Worm (Caenorhabditis elegans) whole organism, L4 larva: ENCODE data around the gene lhpp-1.
A peak's percentile ranks its signal among the peaks of the same experiment; 100 is the strongest.

Experiments
- D1046.2 ChIP-seq: fragments of 200-800 bp; sonication (Bioruptor generic); IDR thresholded peaks from 2 replicates; pipeline ENCODE4 v1.3.6; 2022; ENCODE audit warnings: missing genetic modification characterization, missing compliant biosample characterization
- T26A8.4 ChIP-seq: fragments of 200-800 bp; sonication (Bioruptor generic); IDR thresholded peaks from 2 replicates; pipeline ENCODE4 v1.3.6; 2022; ENCODE audit warnings: missing genetic modification characterization, missing compliant biosample characterization
- Y48G9A.11 ChIP-seq: fragments of 200-800 bp; sonication (Bioruptor generic); IDR thresholded peaks from 2 replicates; pipeline ENCODE4 v1.3.6; 2022; ENCODE audit warnings: missing genetic modification reagents, missing genetic modification characterization, missing compliant biosample characterization
- Y75B8A.6 ChIP-seq: fragments of 200-800 bp; sonication (Bioruptor generic); IDR thresholded peaks from 2 replicates; pipeline ENCODE4 v1.3.6; 2022; ENCODE audit warnings: missing genetic modification reagents, missing genetic modification characterization, missing compliant biosample characterization
- ZK337.2 ChIP-seq: fragments of 200-800 bp; sonication (Bioruptor generic); IDR thresholded peaks from 2 replicates; pipeline ENCODE4 v1.3.6; 2022; ENCODE audit warnings: missing genetic modification reagents, missing genetic modification characterization, missing compliant biosample characterization
- aha-1 ChIP-seq: fragments of 150-350 bp; peaks from one replicate; lab custom pipeline; 2014; ENCODE audit warnings: missing biosample characterization, missing genetic modification characterization
- ama-1 ChIP-seq: fragments of 150-350 bp; optimal IDR thresholded peaks from 2 replicates; lab custom pipeline; 2014; ENCODE audit warnings: inconsistent platforms, mixed read lengths
- arid-1 ChIP-seq: fragments of 200-800 bp; sonication (Bioruptor generic); conservative IDR thresholded peaks from 2 replicates; pipeline ENCODE4 v1.3.6; 2022; ENCODE audit warnings: missing genetic modification reagents, missing genetic modification characterization, missing compliant biosample characterization
- attf-4 ChIP-seq: sonication (generic microtip); optimal IDR thresholded peaks from 3 replicates; lab custom pipeline; 2017; ENCODE audit warnings: missing biosample characterization, missing genetic modification characterization
- daf-12 ChIP-seq: fragments of 150-350 bp; optimal IDR thresholded peaks from 2 replicates; lab custom pipeline; 2014; ENCODE audit warnings: missing biosample characterization, missing genetic modification reagents, missing genetic modification characterization
- daf-16 ChIP-seq, 3 experiments: sonication (generic microtip); optimal IDR thresholded peaks; 2 replicates each; lab custom pipeline; 2016 to 2017; ENCODE audit warnings: missing genetic modification characterization in 3 of 3, missing genetic modification reagents in 3 of 3, mild to moderate bottlenecking in 2 of 3, missing compliant biosample characterization in 2 of 3, missing biosample characterization in 1 of 3, moderate library complexity in 1 of 3
- daf-19 ChIP-seq: fragments of 200-800 bp; sonication (Bioruptor generic); conservative IDR thresholded peaks from 2 replicates; pipeline ENCODE4 v1.3.6; 2022; ENCODE audit warnings: missing genetic modification characterization, missing compliant biosample characterization
- dmd-8 ChIP-seq: fragments of 200-800 bp; sonication (Bioruptor generic); IDR thresholded peaks from 2 replicates; pipeline ENCODE4 v1.3.6; 2022; ENCODE audit warnings: missing genetic modification characterization, missing compliant biosample characterization
- dmd-9 ChIP-seq: fragments of 200-800 bp; sonication (Bioruptor generic); IDR thresholded peaks from 2 replicates; pipeline ENCODE4 v1.3.6; 2022; ENCODE audit warnings: missing genetic modification reagents, missing genetic modification characterization, missing compliant biosample characterization
- dve-1 ChIP-seq: sonication (generic microtip); optimal IDR thresholded peaks from 2 replicates; lab custom pipeline; 2017; ENCODE audit warnings: antibody characterized with exemption, mild to moderate bottlenecking, missing genetic modification characterization, missing compliant biosample characterization; ENCODE audit not compliant: insufficient read depth
- egl-27 ChIP-seq: sonication (generic microtip); optimal IDR thresholded peaks from 3 replicates; lab custom pipeline; 2017; ENCODE audit warnings: missing biosample characterization, missing genetic modification reagents, missing genetic modification characterization
- egl-43 ChIP-seq: fragments of 200-800 bp; sonication (Bioruptor generic); IDR thresholded peaks from 2 replicates; pipeline ENCODE4 v1.3.6; 2022; ENCODE audit warnings: missing genetic modification reagents, missing genetic modification characterization, missing compliant biosample characterization
- gei-8 ChIP-seq: fragments of 200-800 bp; sonication (Bioruptor generic); optimal IDR thresholded peaks from 2 replicates; lab custom pipeline; 2018; ENCODE audit warnings: mild to moderate bottlenecking, missing genetic modification characterization, missing compliant biosample characterization
- hlh-11 ChIP-seq: fragments of 200-800 bp; sonication (Bioruptor generic); optimal IDR thresholded peaks from 2 replicates; lab custom pipeline; 2018; ENCODE audit warnings: mild to moderate bottlenecking, missing genetic modification characterization, missing compliant biosample characterization
- hlh-30 ChIP-seq: sonication (generic microtip); optimal IDR thresholded peaks from 2 replicates; lab custom pipeline; 2017; ENCODE audit warnings: antibody characterized with exemption, mild to moderate bottlenecking, missing genetic modification characterization, missing compliant biosample characterization; ENCODE audit not compliant: insufficient read depth
- lin-1 ChIP-seq: fragments of 200-800 bp; sonication (Bioruptor generic); IDR thresholded peaks from 2 replicates; pipeline ENCODE4 v1.3.6; 2022; ENCODE audit warnings: missing genetic modification reagents, missing genetic modification characterization, missing compliant biosample characterization
- lin-13 ChIP-seq: fragments of 150-350 bp; optimal IDR thresholded peaks from 2 replicates; lab custom pipeline; 2014; ENCODE audit warnings: missing biosample characterization, missing genetic modification reagents, missing genetic modification characterization
- lin-38 ChIP-seq: fragments of 200-800 bp; sonication (Bioruptor generic); IDR thresholded peaks from 2 replicates; pipeline ENCODE4 v1.3.6; 2022; ENCODE audit warnings: missing genetic modification reagents, missing genetic modification characterization, missing compliant biosample characterization
- lsy-2 ChIP-seq, 2 experiments: fragments of 150-350 bp in 1 of 2; sonication (generic microtip) in 1 of 2; optimal IDR thresholded peaks; 2 replicates each; lab custom pipeline; 2014 to 2017; ENCODE audit warnings: missing biosample characterization in 2 of 2, missing genetic modification characterization in 2 of 2
- mes-2 ChIP-seq: sonication (generic microtip); optimal IDR thresholded peaks from 2 replicates; lab custom pipeline; 2016; ENCODE audit warnings: missing genotype, mild to moderate bottlenecking, missing genetic modification characterization, missing compliant biosample characterization; ENCODE audit not compliant: poor library complexity, severe bottlenecking
- nhr-111 ChIP-seq: fragments of 200-800 bp; sonication (Bioruptor generic); optimal IDR thresholded peaks from 2 replicates; lab custom pipeline; 2018; ENCODE audit warnings: mild to moderate bottlenecking, missing genetic modification characterization, missing compliant biosample characterization
- nhr-41 ChIP-seq: fragments of 200-800 bp; sonication (Bioruptor generic); IDR thresholded peaks from 2 replicates; pipeline ENCODE4 v1.3.6; 2022; ENCODE audit warnings: missing genetic modification reagents, missing genetic modification characterization, missing compliant biosample characterization
- nhr-6 ChIP-seq: fragments of 150-350 bp; optimal IDR thresholded peaks from 2 replicates; lab custom pipeline; 2014; ENCODE audit warnings: missing biosample characterization, missing genetic modification characterization
- nhr-77 ChIP-seq: fragments of 150-350 bp; optimal IDR thresholded peaks from 2 replicates; lab custom pipeline; 2014; ENCODE audit warnings: missing biosample characterization, missing genetic modification characterization
- pha-4 ChIP-seq, 2 experiments: fragments of 150-350 bp in 1 of 2; fragments of 200-800 bp in 1 of 2; sonication (Bioruptor generic) in 1 of 2; IDR thresholded peaks in 1 of 2; optimal IDR thresholded peaks in 1 of 2; 2 replicates each; pipeline versions ENCODE4 v1.3.6 to Lab custom; 2014 to 2022; ENCODE audit warnings: missing genetic modification characterization in 2 of 2, missing genetic modification reagents in 2 of 2, missing biosample characterization in 1 of 2, missing compliant biosample characterization in 1 of 2
- php-3 ChIP-seq: fragments of 200-800 bp; sonication (Bioruptor generic); IDR thresholded peaks from 2 replicates; pipeline ENCODE4 v1.3.6; 2022; ENCODE audit warnings: missing genetic modification reagents, missing genetic modification characterization, missing compliant biosample characterization
- rbr-2 ChIP-seq: sonication (generic microtip); optimal IDR thresholded peaks from 2 replicates; lab custom pipeline; 2016; ENCODE audit warnings: missing genotype, missing genetic modification characterization, missing compliant biosample characterization
- sdz-12 ChIP-seq: fragments of 200-800 bp; sonication (Bioruptor generic); optimal IDR thresholded peaks from 2 replicates; lab custom pipeline; 2018; ENCODE audit warnings: mild to moderate bottlenecking, missing genetic modification characterization, missing compliant biosample characterization
- snpc-1.2 ChIP-seq: fragments of 200-800 bp; sonication (Bioruptor generic); IDR thresholded peaks from 2 replicates; pipeline ENCODE4 v1.3.6; 2022; ENCODE audit warnings: missing genetic modification reagents, missing genetic modification characterization, missing compliant biosample characterization
- zfp-2 ChIP-seq: sonication (generic microtip); optimal IDR thresholded peaks from 2 replicates; lab custom pipeline; 2016; ENCODE audit warnings: mild to moderate bottlenecking, missing genetic modification characterization, missing compliant biosample characterization
- zfp-3 ChIP-seq: fragments of 200-800 bp; sonication (Bioruptor generic); conservative IDR thresholded peaks from 2 replicates; pipeline ENCODE4 v1.3.6; 2022; ENCODE audit warnings: missing genetic modification reagents, missing genetic modification characterization, missing compliant biosample characterization

Gene lhpp-1

DNA sequence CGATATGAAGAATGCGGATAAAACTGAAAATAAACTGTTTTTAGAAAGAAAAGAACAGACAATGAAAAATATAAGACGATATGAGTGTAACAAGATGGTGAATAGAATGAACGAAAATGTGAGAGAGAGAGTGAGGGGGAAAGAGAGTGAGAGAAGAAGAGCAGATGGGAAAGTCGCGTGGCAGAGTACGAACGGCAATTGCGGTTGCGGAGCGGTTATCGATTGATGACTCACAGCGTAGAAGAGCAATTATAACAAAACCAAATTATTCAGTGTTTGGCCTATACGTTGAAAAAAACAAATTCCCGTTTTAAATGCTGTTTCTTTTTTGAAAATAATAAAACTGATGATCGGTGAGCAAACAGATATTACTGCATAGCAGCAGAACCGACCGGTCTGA, 46.2 kb downstream of the lhpp-1 start, which contains the start of gene pqn-53 (continued):
- 0 out of 2 replicates have a peak, but pooled peaks have one; percentile 11 for TF ChIP-seq arid-1 (GFP tag; lab: Robert Waterston, UW)
- peak in 1 of 2 experiments; percentile 13 for TF ChIP-seq lsy-2 (tag; optimal IDR thresholded peaks at IDR 0.05; lab: Kevin White, UChicago)
- TF ChIP-seq hlh-30 (tag; lab: Kevin White, UChicago) = peak; percentile 41
- no peak for TF ChIP-seq snpc-1.2
- TF ChIP-seq nhr-6 (tag; lab: Kevin White, UChicago) = peak; percentile 62
- TF ChIP-seq nhr-111 (GFP tag; lab: Kevin White, UChicago) = peak; percentile 22
- TF ChIP-seq nhr-77 (tag; lab: Kevin White, UChicago) = no peak
- no peak for TF ChIP-seq daf-12 (tag; lab: Kevin White, UChicago)
- no peak for TF ChIP-seq ZK337.2

DNA sequence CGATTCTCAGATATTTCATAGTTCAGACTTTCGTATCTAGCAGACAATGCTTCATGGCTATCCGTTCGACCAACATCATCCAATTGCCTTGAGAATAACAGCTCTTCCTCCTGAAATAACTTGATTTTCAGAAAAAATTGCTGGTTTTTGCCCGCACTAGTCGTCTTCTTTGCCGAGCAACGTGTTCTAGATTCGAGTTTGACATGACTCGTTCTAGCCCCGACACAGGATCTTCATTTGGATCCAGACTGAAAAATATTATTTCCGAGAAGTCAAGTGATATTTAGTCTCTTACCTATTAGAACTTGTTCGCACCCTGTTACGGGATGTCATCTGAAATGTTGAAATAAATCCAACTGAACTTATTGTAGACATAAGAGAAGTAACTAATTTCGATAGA, 48.6 kb downstream of the lhpp-1 start, which contains the start of gene clh-6:
Gene clh-6 (minus strand): TSS at position 333 of the 400 bp plus-strand sequence.
- no peak for TF ChIP-seq sdz-12 (GFP tag; lab: Kevin White, UChicago)
- TF ChIP-seq daf-16 (GFP tag; optimal IDR thresholded peaks at IDR 0.05; lab: Kevin White, UChicago) = no peak
- peak; percentile 27 for TF ChIP-seq daf-16 (tag; optimal IDR thresholded peaks at IDR 0.05; lab: Kevin White, UChicago)
- TF ChIP-seq zfp-3 (GFP tag; lab: Robert Waterston, UW) = 0 out of 2 replicates have a peak, but pooled peaks have one; percentile 43
- no peak for TF ChIP-seq zfp-2
- no peak for TF ChIP-seq gei-8 (GFP tag; lab: Kevin White, UChicago)
- 0 out of 2 replicates have a peak, but pooled peaks have one; percentile 34 for TF ChIP-seq egl-43 (GFP tag; lab: Robert Waterston, UW)
- TF ChIP-seq lsy-2 (tag; optimal IDR thresholded peaks at IDR 0.05; lab: Kevin White, UChicago) = peak in 1 of 2 experiments; percentile 50
- peak; percentile 2 for TF ChIP-seq mes-2 (tag; lab: Kevin White, UChicago)
- peak; percentile 15 for TF ChIP-seq nhr-6 (tag; lab: Kevin White, UChicago)
- TF ChIP-seq aha-1 (tag; lab: Kevin White, UChicago) = peak; percentile 87
- 0 out of 2 replicates have a peak, but pooled peaks have one; percentile 66 for TF ChIP-seq D1046.2
- TF ChIP-seq lin-13 = peak; percentile 25
- TF ChIP-seq Y48G9A.11 (GFP tag; lab: Robert Waterston, UW) = peak; percentile 23; the same call in 1 of the 2 replicates
- TF ChIP-seq dve-1 (tag; lab: Kevin White, UChicago) = peak; percentile 24
- peak; percentile 44 for TF ChIP-seq lin-38 (GFP tag; lab: Robert Waterston, UW)
- TF ChIP-seq T26A8.4 (GFP tag; lab: Robert Waterston, UW) = 0 out of 2 replicates have a peak, but pooled peaks have one; percentile 36
- TF ChIP-seq dmd-8 (GFP tag; lab: Robert Waterston, UW) = no peak
- TF ChIP-seq ama-1 = peak; percentile 71

DNA sequence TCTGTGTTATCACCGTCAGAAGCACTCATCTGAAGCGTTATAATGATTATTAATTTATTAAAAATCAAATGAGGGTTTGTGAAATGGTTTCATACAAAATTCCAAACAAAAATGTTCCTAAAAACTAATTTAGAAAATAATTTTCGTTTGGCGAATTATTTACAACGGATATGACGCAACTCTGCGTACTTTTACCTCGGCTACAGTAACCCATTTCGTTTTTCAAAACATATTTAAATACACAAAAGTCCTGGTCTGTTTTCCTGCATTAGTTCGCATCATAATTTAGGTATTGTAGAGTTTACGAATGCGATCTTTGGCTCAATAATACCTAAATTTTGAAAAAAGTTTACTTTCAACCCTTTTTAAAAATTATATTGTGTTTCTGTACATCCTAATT, 51.9 kb downstream of the lhpp-1 start, which contains the start of gene R07B7.2:
Gene R07B7.2 (minus strand): TSS at position 35 of the 400 bp plus-strand sequence.
- TF ChIP-seq nhr-41 (GFP tag; lab: Robert Waterston, UW) (no peak), rbr-2 (tag; lab: Kevin White, UChicago) (no peak), egl-27 (tag; lab: Kevin White, UChicago) (no peak), Y75B8A.6 (GFP tag; lab: Robert Waterston, UW) (no peak), attf-4 (tag; lab: Kevin White, UChicago) (no peak), dmd-9 (no peak), lin-1 (no peak), php-3 (GFP tag; lab: Robert Waterston, UW) (no peak), pha-4 (GFP tag; IDR thresholded peaks at IDR 0.05; lab: Robert Waterston, UW) (no peak), pha-4 (tag; optimal IDR thresholded peaks at IDR 0.05; lab: Kevin White, UChicago) (no peak), hlh-11 (no peak), lin-38 (GFP tag; lab: Robert Waterston, UW) (no peak), daf-19 (GFP tag; lab: Robert Waterston, UW) (no peak)
